Fruit fly (Drosophila melanogaster) whole organism, embryonic: ENCODE data around the gene SREBP.

Source experiments
- Adf1 ChIP-seq: fragments of 200-800 bp; sonication (Bioruptor generic); IDR thresholded peaks from 2 replicates; pipeline ENCODE4 v1.3.6; 2022; ENCODE audit warnings: missing biosample characterization, missing genetic modification characterization
- B-H1 ChIP-seq: fragments of 200-800 bp; sonication (Bioruptor generic); IDR thresholded peaks from 3 replicates; pipeline ENCODE4 v1.3.6; 2022; ENCODE audit warnings: missing biosample characterization, missing genetic modification characterization
- C15 ChIP-seq: fragments of 200-800 bp; sonication (Bioruptor generic); IDR thresholded peaks from 3 replicates; pipeline ENCODE4 v1.3.6; 2022; ENCODE audit warnings: missing biosample characterization, missing genetic modification characterization
- CG1233 ChIP-seq: fragments of 200-800 bp; sonication (Bioruptor generic); optimal IDR thresholded peaks from 4 replicates; lab custom pipeline; 2018; ENCODE audit warnings: missing biosample characterization, mild to moderate bottlenecking, missing genetic modification characterization
- CG12744 ChIP-seq: fragments of 200-800 bp; sonication (Bioruptor generic); optimal IDR thresholded peaks from 2 replicates; lab custom pipeline; 2016; ENCODE audit warnings: missing biosample characterization, missing genetic modification characterization
- CG15269 ChIP-seq: fragments of 200-800 bp; sonication (Bioruptor generic); optimal IDR thresholded peaks from 2 replicates; lab custom pipeline; 2018; ENCODE audit warnings: missing biosample characterization, mild to moderate bottlenecking, missing genetic modification characterization, moderate library complexity
- CG15514 ChIP-seq: fragments of 200-800 bp; sonication (Bioruptor generic); optimal IDR thresholded peaks from 3 replicates; lab custom pipeline; 2017; ENCODE audit warnings: missing biosample characterization, missing genetic modification characterization, mild to moderate bottlenecking, moderate library complexity, missing genetic modification reagents
- CG31365 ChIP-seq: fragments of 200-800 bp; sonication (Bioruptor generic); optimal IDR thresholded peaks from 2 replicates; lab custom pipeline; 2018; ENCODE audit warnings: missing biosample characterization, mild to moderate bottlenecking, missing genetic modification characterization
- CG4707 ChIP-seq: fragments of 200-800 bp; sonication (Bioruptor generic); optimal IDR thresholded peaks from 2 replicates; lab custom pipeline; 2018; ENCODE audit warnings: missing biosample characterization, mild to moderate bottlenecking, missing genetic modification characterization, moderate library complexity
- CG4854 ChIP-seq: fragments of 200-800 bp; sonication (Bioruptor generic); optimal IDR thresholded peaks from 2 replicates; lab custom pipeline; 2016; ENCODE audit warnings: missing biosample characterization, missing genetic modification characterization, inconsistent platforms
- CG6813 ChIP-seq: fragments of 200-800 bp; sonication (Bioruptor generic); optimal IDR thresholded peaks from 2 replicates; lab custom pipeline; 2017; ENCODE audit warnings: missing biosample characterization, missing genetic modification characterization, mild to moderate bottlenecking, moderate library complexity, missing genetic modification reagents
- CG8290 ChIP-seq, 3 experiments: fragments of 200-800 bp; sonication (Bioruptor generic); optimal IDR thresholded peaks; 2 replicates each; lab custom pipeline; 2016 to 2019; ENCODE audit warnings: missing biosample characterization in 3 of 3, missing genetic modification characterization in 3 of 3, mild to moderate bottlenecking in 2 of 3, moderate library complexity in 1 of 3
- Dek ChIP-seq: fragments of 200-800 bp; sonication (Bioruptor generic); optimal IDR thresholded peaks from 3 replicates; lab custom pipeline; 2019; ENCODE audit warnings: missing biosample characterization, mild to moderate bottlenecking, missing genetic modification characterization, moderate library complexity
- Eip74EF ChIP-seq, 2 experiments: fragments of 200-800 bp in 1 of 2; fragments of >200 bp in 1 of 2; sonication (Bioruptor generic) in 1 of 2; optimal IDR thresholded peaks; 2 replicates each; lab custom pipeline; 2017 to 2019; ENCODE audit warnings: missing biosample characterization in 2 of 2, missing genetic modification characterization in 2 of 2, mild to moderate bottlenecking in 1 of 2, moderate library complexity in 1 of 2
- Fer1 ChIP-seq: fragments of 200-800 bp; sonication (Bioruptor generic); optimal IDR thresholded peaks from 2 replicates; lab custom pipeline; 2017; ENCODE audit warnings: missing biosample characterization, mild to moderate bottlenecking, missing genetic modification characterization
- Jarid2 ChIP-seq: fragments of 200-800 bp; sonication (Bioruptor generic); optimal IDR thresholded peaks from 3 replicates; lab custom pipeline; 2017; ENCODE audit warnings: mild to moderate bottlenecking, missing biosample characterization, missing genetic modification reagents, missing genetic modification characterization
- Med ChIP-seq: fragments of 200-800 bp; sonication (Bioruptor generic); peaks from one replicate; lab custom pipeline; 2016; ENCODE audit warnings: missing biosample characterization, missing genetic modification characterization, mild to moderate bottlenecking, inconsistent platforms, moderate library complexity
- PHDP ChIP-seq: fragments of 200-800 bp; sonication (Bioruptor generic); optimal IDR thresholded peaks from 3 replicates; lab custom pipeline; 2018; ENCODE audit warnings: missing biosample characterization, mild to moderate bottlenecking, missing genetic modification characterization, moderate library complexity
- bowl ChIP-seq: fragments of 200-800 bp; sonication (Bioruptor generic); IDR thresholded peaks from 2 replicates; pipeline ENCODE4 v1.3.6; 2022; ENCODE audit warnings: missing biosample characterization, missing genetic modification characterization
- caup ChIP-seq: fragments of 200-800 bp; sonication (Bioruptor generic); optimal IDR thresholded peaks from 3 replicates; lab custom pipeline; 2017; ENCODE audit warnings: missing biosample characterization, mild to moderate bottlenecking, missing genetic modification characterization, moderate library complexity; ENCODE audit not compliant: severe bottlenecking
- fd3F ChIP-seq: fragments of 200-800 bp; sonication (Bioruptor generic); optimal IDR thresholded peaks from 2 replicates; lab custom pipeline; 2018; ENCODE audit warnings: missing biosample characterization, mild to moderate bottlenecking, missing genetic modification characterization, moderate library complexity
- gt ChIP-seq: fragments of 200-800 bp; sonication (Bioruptor generic); IDR thresholded peaks from 2 replicates; pipeline ENCODE4 v1.3.6; 2022; ENCODE audit warnings: missing biosample characterization, missing genetic modification characterization
- mam ChIP-seq: fragments of 200-800 bp; sonication (Bioruptor generic); optimal IDR thresholded peaks from 3 replicates; lab custom pipeline; 2016; ENCODE audit warnings: missing biosample characterization, missing genetic modification characterization
- odd ChIP-seq: fragments of 200-800 bp; sonication (Bioruptor generic); optimal IDR thresholded peaks from 2 replicates; lab custom pipeline; 2017; ENCODE audit warnings: missing biosample characterization, mild to moderate bottlenecking, missing genetic modification characterization
- run ChIP-seq: fragments of 200-800 bp; sonication (Bioruptor generic); optimal IDR thresholded peaks from 3 replicates; lab custom pipeline; 2018; ENCODE audit warnings: missing biosample characterization, mild to moderate bottlenecking, missing genetic modification characterization
- salm ChIP-seq: fragments of 200-800 bp; sonication (Bioruptor generic); optimal IDR thresholded peaks from 2 replicates; lab custom pipeline; 2018; ENCODE audit warnings: missing biosample characterization, mild to moderate bottlenecking, missing genetic modification characterization
- sc ChIP-seq, 3 experiments: fragments of >200 bp in 2 of 3; fragments of 200-800 bp in 1 of 3; sonication (Bioruptor generic) in 1 of 3; optimal IDR thresholded peaks; 2 replicates in 2 of 3; 3 replicates in 1 of 3; lab custom pipeline; 2017; ENCODE audit warnings: mild to moderate bottlenecking in 1 of 3, missing biosample characterization in 1 of 3, missing genetic modification characterization in 1 of 3, missing genetic modification reagents in 1 of 3
- schlank ChIP-seq: fragments of 200-800 bp; sonication (Bioruptor generic); optimal IDR thresholded peaks from 2 replicates; lab custom pipeline; 2018; ENCODE audit warnings: missing biosample characterization, mild to moderate bottlenecking, missing genetic modification characterization
- sens ChIP-seq: fragments of 200-800 bp; sonication (Bioruptor generic); peaks from one replicate; lab custom pipeline; 2016; ENCODE audit warnings: missing biosample characterization, missing genetic modification characterization
- tap ChIP-seq: fragments of 200-800 bp; optimal IDR thresholded peaks from 3 replicates; lab custom pipeline; 2019; ENCODE audit warnings: missing biosample characterization, mild to moderate bottlenecking, missing genetic modification characterization, moderate library complexity
- vfl ChIP-seq: fragments of 200-800 bp; sonication (Bioruptor generic); optimal IDR thresholded peaks from 2 replicates; lab custom pipeline; 2016; ENCODE audit warnings: missing biosample characterization, missing genetic modification characterization

SREBP gene

DNA sequence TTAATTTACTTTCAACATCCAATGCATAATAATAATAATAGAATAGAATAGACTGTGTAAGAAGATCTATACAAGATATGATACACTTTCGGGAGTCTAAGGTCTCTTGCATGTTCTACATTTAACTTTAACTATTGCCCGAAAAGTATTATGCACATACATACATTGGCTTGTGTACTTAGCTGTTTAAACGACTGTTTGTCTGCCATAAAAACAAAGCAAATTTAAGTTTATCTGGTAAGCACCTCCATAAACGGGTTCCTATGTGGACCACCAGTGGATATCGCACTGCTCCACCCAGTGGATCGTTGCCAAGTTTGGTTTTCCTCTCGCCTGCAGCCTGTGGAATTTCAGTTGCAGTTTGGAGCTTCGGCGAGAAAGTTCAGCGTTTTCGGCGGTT is 53.2 kb downstream of the SREBP start (continued):
- no peak for TF ChIP-seq mam (GFP tag; lab: Kevin White, UChicago)
- TF ChIP-seq vfl (GFP tag; lab: Kevin White, UChicago): no peak
- peak; percentile 13 for TF ChIP-seq CG1233 (GFP tag; lab: Kevin White, UChicago)
- TF ChIP-seq schlank: peak; percentile 72
- TF ChIP-seq CG4854 (GFP tag; lab: Kevin White, UChicago): no peak
- peak; percentile 24 for TF ChIP-seq Dek (tag; lab: Kevin White, UChicago)
- no peak for TF ChIP-seq Eip74EF (GFP tag; optimal IDR thresholded peaks at IDR 0.05; lab: Kevin White, UChicago)
- peak; percentile 27 for TF ChIP-seq CG15269 (tag; lab: Kevin White, UChicago)
- TF ChIP-seq CG12744 (GFP tag; lab: Kevin White, UChicago): no peak
- peak; percentile 17 for TF ChIP-seq fd3F (GFP tag; lab: Kevin White, UChicago)
- no peak for TF ChIP-seq C15
- TF ChIP-seq Fer1 (GFP tag; lab: Kevin White, UChicago): peak; percentile 63
- peak; percentile 16 for TF ChIP-seq odd (GFP tag; lab: Kevin White, UChicago)
- TF ChIP-seq salm (tag; lab: Kevin White, UChicago): peak; percentile 55
- TF ChIP-seq bowl (GFP tag; lab: Robert Waterston, UW): no peak
- no peak for TF ChIP-seq CG8290 (GFP tag; optimal IDR thresholded peaks at IDR 0.05; lab: Kevin White, UChicago)
- TF ChIP-seq CG8290 (tag; optimal IDR thresholded peaks at IDR 0.05; lab: Kevin White, UChicago): no peak
- TF ChIP-seq CG6813 (GFP tag; lab: Kevin White, UChicago): peak; percentile 49
- TF ChIP-seq run (tag; lab: Kevin White, UChicago): peak; percentile 25
- TF ChIP-seq Jarid2 (GFP tag; lab: Kevin White, UChicago): no peak
- peak; percentile 41 for TF ChIP-seq caup (GFP tag; lab: Kevin White, UChicago)
- no peak for TF ChIP-seq Adf1 (GFP tag; lab: Robert Waterston, UW)
- no peak for TF ChIP-seq B-H1 (GFP tag; lab: Robert Waterston, UW)
- peak; percentile 47 for TF ChIP-seq CG15514
- TF ChIP-seq CG31365 (tag; lab: Kevin White, UChicago): peak; percentile 30
- TF ChIP-seq gt (GFP tag; lab: Robert Waterston, UW): no peak
- TF ChIP-seq Med (GFP tag; lab: Kevin White, UChicago): peak; percentile 13
- TF ChIP-seq sc (optimal IDR thresholded peaks at IDR 0.05; lab: Kevin White, UChicago): no peak
- no peak for TF ChIP-seq sc (GFP tag; optimal IDR thresholded peaks at IDR 0.05; lab: Kevin White, UChicago)
- TF ChIP-seq, all 482 proteins: peak for 63

DNA sequence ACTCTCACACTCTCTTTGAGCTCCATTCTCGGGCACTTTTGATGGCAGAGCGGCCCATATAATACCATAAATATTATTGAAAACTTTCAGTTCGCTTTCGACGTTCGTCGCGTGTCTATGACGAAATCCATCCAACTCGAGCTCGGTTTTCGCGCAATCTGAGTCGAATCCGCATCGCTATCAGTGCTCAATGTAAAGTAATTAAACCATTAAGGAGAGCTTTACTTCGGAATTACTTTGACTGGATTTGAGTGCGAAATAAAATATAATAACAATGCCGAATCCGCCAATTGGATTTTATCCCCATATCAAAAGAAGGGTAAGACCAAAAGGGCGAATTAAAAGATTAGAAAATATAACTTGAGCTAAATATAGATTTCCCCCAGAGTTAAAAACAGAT is 54.3 kb downstream of the SREBP start:
- no peak for TF ChIP-seq PHDP (tag; lab: Kevin White, UChicago)
- no peak for TF ChIP-seq CG4707 (GFP tag; lab: Kevin White, UChicago)
- no peak for TF ChIP-seq tap (tag; lab: Kevin White, UChicago)
- TF ChIP-seq sens: peak; percentile 31
